Worm (Caenorhabditis elegans): ENCODE results near the gene T05G5.1.

The T05G5.1 gene

DNA sequence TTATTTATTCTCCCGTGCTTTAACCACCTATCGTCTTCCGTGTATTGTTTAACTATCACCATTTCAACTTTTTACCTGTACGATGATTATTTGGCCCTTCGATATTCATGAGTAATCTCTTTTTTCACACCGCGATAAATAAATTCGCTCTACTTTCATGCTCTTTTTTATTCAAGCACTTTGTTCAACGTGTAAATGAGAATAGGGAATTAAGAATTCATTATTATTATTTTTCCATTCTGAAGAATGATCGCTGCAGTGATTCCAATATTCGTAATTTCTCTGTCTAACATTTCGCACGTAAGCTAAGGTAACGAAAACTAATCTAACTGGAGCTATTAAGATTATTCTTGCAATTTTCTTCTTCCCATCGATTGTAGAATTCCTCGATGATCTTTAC, 5.6 kb upstream of the T05G5.1 start, which contains the start of gene T05G5.4 (continued):
- TF ChIP-seq atf-7 (tag; optimal IDR thresholded peaks at IDR 0.05) (no peak), ceh-100 (GFP tag; IDR thresholded peaks at IDR 0.05) (peak; percentile 63), madf-6 (GFP tag; IDR thresholded peaks at IDR 0.05) (peak; percentile 68), cebp-2 (GFP tag; IDR thresholded peaks at IDR 0.05) (no peak), lin-26 (GFP tag; IDR thresholded peaks at IDR 0.05) (peak; percentile 55), snpc-1.3 (tag; optimal IDR thresholded peaks at IDR 0.05; ENCODE audit: insufficient read depth) (peak; percentile 46), ztf-18 (tag; optimal IDR thresholded peaks at IDR 0.05) (no peak), athp-1 (tag; optimal IDR thresholded peaks at IDR 0.05) (peak; percentile 15), tbx-9 (tag; optimal IDR thresholded peaks at IDR 0.05; ENCODE audit: borderline replicate concordance) (no peak), sea-2 (GFP tag; IDR thresholded peaks at IDR 0.05) (no peak), F37B4.10 (GFP tag; IDR thresholded peaks at IDR 0.05) (no peak), egl-44 (GFP tag; IDR thresholded peaks at IDR 0.05) (no peak), tbp1 (GFP tag; optimal IDR thresholded peaks at IDR 0.05) (peak; percentile 20), cebp-1 (GFP tag; IDR thresholded peaks at IDR 0.05) (no peak), cebp-1 (tag; optimal IDR thresholded peaks at IDR 0.05) (peak; percentile 7), lin-54 (GFP tag; optimal IDR thresholded peaks at IDR 0.05) (peak; percentile 46)

DNA sequence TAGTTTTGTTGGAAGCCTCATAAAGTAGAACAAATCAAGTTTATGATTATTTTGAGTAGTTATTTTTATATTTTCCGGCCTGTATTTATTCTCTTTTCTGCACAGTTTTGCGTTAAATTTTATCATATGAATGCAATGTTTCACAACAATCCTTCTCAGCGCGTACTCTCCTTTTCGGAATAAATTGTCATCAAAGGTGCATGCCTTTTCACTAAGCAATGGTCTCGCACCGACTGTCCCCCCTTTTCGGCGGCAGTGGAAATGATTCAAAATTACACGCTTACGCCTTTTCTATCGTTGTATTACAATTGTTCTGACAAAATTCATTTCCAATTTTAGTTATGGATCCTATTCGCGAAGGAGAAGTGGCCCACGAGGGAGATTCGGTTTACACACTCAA, 4.0 kb upstream of the T05G5.1 start, which contains the start of the genes iff-1 and cdk-1:
Gene iff-1, minus strand, starts transcription at position 61 of the 400 bp plus-strand sequence.
Gene cdk-1, plus strand, starts transcription at position 340 of the 400 bp plus-strand sequence.
- TF ChIP-seq efl-1 (GFP tag; optimal IDR thresholded peaks at IDR 0.05) (peak; percentile 24), cebp-1 (GFP tag; IDR thresholded peaks at IDR 0.05) (no peak), cebp-1 (tag; optimal IDR thresholded peaks at IDR 0.05) (peak; percentile 53), lin-54 (GFP tag; optimal IDR thresholded peaks at IDR 0.05) (peak; percentile 2), dpl-1 (GFP tag; optimal IDR thresholded peaks at IDR 0.05) (peak; percentile 11), rcor-1 (GFP tag; IDR thresholded peaks at IDR 0.05) (0 out of 2 replicates have a peak, but pooled peaks have one; percentile 24), lin-35 (GFP tag; optimal IDR thresholded peaks at IDR 0.05) (peak in 1 of 3 experiments; percentile 8), athp-1 (tag; optimal IDR thresholded peaks at IDR 0.05) (no peak), K12H6.12 (tag; optimal IDR thresholded peaks at IDR 0.05) (no peak), nhr-27 (tag; optimal IDR thresholded peaks at IDR 0.05) (no peak), F33H1.4 (GFP tag; IDR thresholded peaks at IDR 0.05) (peak; percentile 44), madf-6 (GFP tag; IDR thresholded peaks at IDR 0.05) (no peak; the same call in 1 of the 2 replicates)

DNA sequence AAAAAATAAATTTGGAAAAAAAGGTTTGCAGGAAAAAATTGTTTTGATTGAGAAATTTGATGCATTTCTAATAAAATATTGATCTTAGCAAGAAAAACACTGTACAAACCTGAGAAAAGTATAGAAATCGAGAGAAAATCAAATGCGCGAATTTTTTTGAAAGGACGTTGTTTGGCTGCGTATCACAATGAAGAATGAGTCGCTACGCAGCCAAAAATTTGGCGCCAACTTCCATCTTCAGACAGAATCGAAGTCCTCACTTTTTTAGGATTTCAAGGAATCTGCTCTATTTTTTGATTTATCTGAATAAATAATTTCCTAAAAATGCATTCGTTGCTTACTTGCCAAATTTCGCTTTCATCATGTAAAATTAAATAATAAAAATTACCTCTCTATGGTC, 3.5 kb upstream of the T05G5.1 start:
- no peak for TF ChIP-seq egl-18 (GFP tag; IDR thresholded peaks at IDR 0.05)
- peak; percentile 72 for TF ChIP-seq F33H1.4 (GFP tag; IDR thresholded peaks at IDR 0.05)
- no peak for TF ChIP-seq attf-6 (GFP tag; IDR thresholded peaks at IDR 0.05)
- TF ChIP-seq B0336.3 (GFP tag; IDR thresholded peaks at IDR 0.05): no peak
- TF ChIP-seq gei-17 (GFP tag; optimal IDR thresholded peaks at IDR 0.05): no peak
- no peak for TF ChIP-seq F52B5.7 (tag; optimal IDR thresholded peaks at IDR 0.05)
- TF ChIP-seq madf-3 (GFP tag; IDR thresholded peaks at IDR 0.05): peak; percentile 79; the same call in 1 of the 2 replicates
- no peak for TF ChIP-seq nhr-179 (tag; optimal IDR thresholded peaks at IDR 0.05)
- peak; percentile 78 for TF ChIP-seq F49E8.2 (tag; optimal IDR thresholded peaks at IDR 0.05; ENCODE audit: insufficient read depth)
- TF ChIP-seq F57C9.4 (tag; optimal IDR thresholded peaks at IDR 0.05): no peak
- no peak for TF ChIP-seq mes-4 (tag; optimal IDR thresholded peaks at IDR 0.05)
- TF ChIP-seq madf-8 (GFP tag; conservative IDR thresholded peaks at IDR 0.05): peak; percentile 70
- no peak for TF ChIP-seq B0261.1 (tag; optimal IDR thresholded peaks at IDR 0.05)
- no peak for TF ChIP-seq attf-5 (GFP tag; optimal IDR thresholded peaks at IDR 0.05)
- TF ChIP-seq unc-62 (GFP tag; optimal IDR thresholded peaks at IDR 0.05): no peak
- TF ChIP-seq Y53F4B.3 (GFP tag; IDR thresholded peaks at IDR 0.05): no peak
- peak; percentile 63 for TF ChIP-seq D2030.7 (GFP tag; IDR thresholded peaks at IDR 0.05)
- no peak for TF ChIP-seq cebp-2 (GFP tag; IDR thresholded peaks at IDR 0.05)
- TF ChIP-seq mcd-1 (GFP tag; IDR thresholded peaks at IDR 0.05): no peak
- TF ChIP-seq ceh-79 (tag; optimal IDR thresholded peaks at IDR 0.05): no peak
- no peak for TF ChIP-seq Y79H2A.3 (GFP tag; conservative IDR thresholded peaks at IDR 0.05)
- TF ChIP-seq ceh-58 (GFP tag; IDR thresholded peaks at IDR 0.05): no peak
- peak; percentile 58 for TF ChIP-seq F23B12.7 (tag; optimal IDR thresholded peaks at IDR 0.05; ENCODE audit: insufficient read depth)
- TF ChIP-seq hsf-1 (GFP tag; IDR thresholded peaks at IDR 0.05): 0 out of 2 replicates have a peak, but pooled peaks have one; percentile 24

Data from whole organism, young adult.